Worm (Caenorhabditis elegans): ENCODE measurements around the gene C16C8.25.

- TF ChIP-seq ets-4 (GFP tag; optimal IDR thresholded peaks at IDR 0.05) (no peak), unc-130 (GFP tag; optimal IDR thresholded peaks at IDR 0.05) (no peak), hmg-1.2 (GFP tag; IDR thresholded peaks at IDR 0.05) (peak; percentile 34; the same call in 1 of the 2 replicates), unc-62 (GFP tag; optimal IDR thresholded peaks at IDR 0.05) (no peak), ztf-25 (GFP tag; IDR thresholded peaks at IDR 0.05) (no peak)
Measured at ce11 chrII:3422938-3423337, 26.1 kb upstream of the C16C8.25 start.

All from whole organism, young adult.